Fruit fly (Drosophila melanogaster) S2 (cell line): ENCODE data around the gene CG33093.

Experiments
- CG8478 ChIP-seq: fragments of >200 bp; optimal IDR thresholded peaks from 2 replicates; lab custom pipeline; 2018
- CTCF ChIP-seq, 2 experiments: fragments of >200 bp; optimal IDR thresholded peaks; 2 replicates each; lab custom pipeline; 2018

DNA sequence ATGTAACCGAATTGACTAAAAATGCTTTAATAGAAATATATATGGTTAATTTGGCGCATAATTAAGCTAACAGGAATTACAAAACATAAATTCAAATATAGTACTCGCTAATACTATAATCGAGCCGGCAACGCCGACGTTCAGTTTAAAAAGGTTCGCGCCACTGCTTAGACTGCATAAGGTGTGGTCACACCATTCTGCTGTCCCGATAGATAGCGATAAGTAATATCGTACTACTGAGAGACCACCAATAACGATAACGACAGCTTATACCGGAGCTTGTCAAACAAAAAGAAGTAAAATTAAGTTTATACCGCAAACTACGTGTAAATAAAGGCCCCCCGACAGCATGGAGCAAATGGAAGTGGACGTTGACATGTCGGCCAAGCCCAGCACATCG, 48.8 kb upstream of the CG33093 start, which contains the start of gene CSN6:
- peak; percentile 50 to 57 for TF ChIP-seq CTCF (optimal IDR thresholded peaks at IDR 0.05; lab: Kevin White, UChicago)
- TF ChIP-seq CG8478 (lab: Kevin White, UChicago) = no peak
